Fruit fly (Drosophila melanogaster) whole organism, embryonic: ENCODE data around the gene Aef1.

Experiments
- C15 ChIP-seq: fragments of 200-800 bp; sonication (Bioruptor generic); IDR thresholded peaks from 3 replicates; pipeline ENCODE4 v1.3.6; 2022; ENCODE audit warnings: missing biosample characterization, missing genetic modification characterization
- CG1024 ChIP-seq: fragments of 200-800 bp; sonication (Bioruptor generic); IDR thresholded peaks from 2 replicates; pipeline ENCODE4 v1.3.6; 2022; ENCODE audit warnings: missing biosample characterization, missing genetic modification characterization
- CG11247 ChIP-seq: fragments of 200-800 bp; sonication (Bioruptor generic); IDR thresholded peaks from 2 replicates; pipeline ENCODE4 v1.3.6; 2022; ENCODE audit warnings: missing biosample characterization, missing genetic modification characterization
- CG12104 ChIP-seq: fragments of 200-800 bp; sonication (Bioruptor generic); optimal IDR thresholded peaks from 3 replicates; lab custom pipeline; 2016; ENCODE audit warnings: missing biosample characterization, missing genetic modification characterization
- CG13287 ChIP-seq: fragments of 200-800 bp; sonication (Bioruptor generic); IDR thresholded peaks from 2 replicates; pipeline ENCODE4 v1.3.6; 2022; ENCODE audit warnings: missing biosample characterization, missing genetic modification characterization; ENCODE audit not compliant: partially characterized antibody
- CG13894 ChIP-seq: fragments of 200-800 bp; sonication (Bioruptor generic); optimal IDR thresholded peaks from 3 replicates; lab custom pipeline; 2018; ENCODE audit warnings: missing biosample characterization, mild to moderate bottlenecking, missing genetic modification characterization, moderate library complexity
- CG15073 ChIP-seq: fragments of 200-800 bp; sonication (Bioruptor generic); optimal IDR thresholded peaks from 2 replicates; lab custom pipeline; 2016; ENCODE audit warnings: missing biosample characterization, missing genetic modification characterization
- CG17186 ChIP-seq: fragments of 200-800 bp; sonication (Bioruptor generic); optimal IDR thresholded peaks from 3 replicates; lab custom pipeline; 2017; ENCODE audit warnings: missing biosample characterization, missing genetic modification reagents, missing genetic modification characterization
- CG1792 ChIP-seq: fragments of 200-800 bp; sonication (Bioruptor generic); optimal IDR thresholded peaks from 2 replicates; lab custom pipeline; 2016; ENCODE audit warnings: missing biosample characterization, missing genetic modification characterization
- CG18011 ChIP-seq: fragments of 200-800 bp; sonication (Bioruptor generic); optimal IDR thresholded peaks from 2 replicates; lab custom pipeline; 2017; ENCODE audit warnings: missing biosample characterization, missing genetic modification characterization, mild to moderate bottlenecking, moderate library complexity, missing genotype
- CG34224 ChIP-seq: fragments of 200-800 bp; sonication (Bioruptor generic); IDR thresholded peaks from 3 replicates; pipeline ENCODE4 v1.3.6; 2022; ENCODE audit warnings: missing biosample characterization, missing genetic modification characterization; ENCODE audit not compliant: partially characterized antibody
- CG34376 ChIP-seq: fragments of 200-800 bp; sonication (Bioruptor generic); optimal IDR thresholded peaks from 2 replicates; lab custom pipeline; 2018; ENCODE audit warnings: missing biosample characterization, mild to moderate bottlenecking, missing genetic modification characterization
- CG3726 ChIP-seq: fragments of 200-800 bp; sonication (Bioruptor generic); IDR thresholded peaks from 3 replicates; pipeline ENCODE4, ENCODE4 v1.3.6; 2022; ENCODE audit warnings: missing biosample characterization, missing genetic modification characterization
- CG4328 ChIP-seq: fragments of 200-800 bp; sonication (Bioruptor generic); optimal IDR thresholded peaks from 3 replicates; lab custom pipeline; 2017; ENCODE audit warnings: missing biosample characterization, missing genetic modification reagents, missing genetic modification characterization
- CG43689 ChIP-seq: fragments of 200-800 bp; sonication (Bioruptor generic); IDR thresholded peaks from 2 replicates; pipeline ENCODE4 v1.3.6; 2022; ENCODE audit warnings: missing biosample characterization, missing genetic modification characterization
- CG7372 ChIP-seq: fragments of 200-800 bp; sonication (Bioruptor generic); IDR thresholded peaks from 2 replicates; pipeline ENCODE4 v1.3.6; 2022; ENCODE audit warnings: missing biosample characterization, missing genetic modification characterization
- CG8089 ChIP-seq: fragments of 200-800 bp; sonication (Bioruptor generic); optimal IDR thresholded peaks from 3 replicates; lab custom pipeline; 2016; ENCODE audit warnings: missing biosample characterization, missing genetic modification characterization
- CG8924 ChIP-seq: fragments of 200-800 bp; optimal IDR thresholded peaks from 3 replicates; lab custom pipeline; 2019; ENCODE audit warnings: missing biosample characterization, mild to moderate bottlenecking, missing genetic modification characterization, moderate library complexity
- CG9817 ChIP-seq: fragments of 200-800 bp; sonication (Bioruptor generic); optimal IDR thresholded peaks from 2 replicates; lab custom pipeline; 2018; ENCODE audit warnings: missing biosample characterization, mild to moderate bottlenecking, missing genetic modification characterization, moderate library complexity
- Camta ChIP-seq: fragments of 200-800 bp; sonication (Bioruptor generic); optimal IDR thresholded peaks from 2 replicates; lab custom pipeline; 2016; ENCODE audit warnings: missing biosample characterization, missing genetic modification characterization
- Dip3 ChIP-seq: fragments of 200-800 bp; sonication (Bioruptor generic); optimal IDR thresholded peaks from 3 replicates; lab custom pipeline; 2016; ENCODE audit warnings: missing biosample characterization, missing genetic modification characterization
- ERR ChIP-seq: fragments of 200-800 bp; sonication (Bioruptor generic); optimal IDR thresholded peaks from 2 replicates; lab custom pipeline; 2016; ENCODE audit warnings: missing biosample characterization, missing genetic modification characterization
- Mes4 ChIP-seq: fragments of 200-800 bp; sonication (Bioruptor generic); optimal IDR thresholded peaks from 2 replicates; lab custom pipeline; 2016; ENCODE audit warnings: missing biosample characterization, missing genetic modification characterization
- Mrtf ChIP-seq: fragments of 200-800 bp; sonication (Bioruptor generic); IDR thresholded peaks from 3 replicates; pipeline ENCODE4 v1.3.6; 2022; ENCODE audit warnings: missing biosample characterization, missing genetic modification characterization
- NC2α ChIP-seq: fragments of 200-800 bp; sonication (Bioruptor generic); optimal IDR thresholded peaks from 2 replicates; lab custom pipeline; 2016; ENCODE audit warnings: missing biosample characterization, missing genetic modification characterization
- Nf-YC ChIP-seq: fragments of 200-800 bp; optimal IDR thresholded peaks from 3 replicates; lab custom pipeline; 2019; ENCODE audit warnings: missing biosample characterization, mild to moderate bottlenecking, missing genetic modification characterization, moderate library complexity
- Trl ChIP-seq, 3 experiments: fragments of >200 bp in 2 of 3; fragments of 200-800 bp in 1 of 3; sonication (Bioruptor generic) in 1 of 3; optimal IDR thresholded peaks; 2 replicates in 1 of 3; 3 replicates in 2 of 3; lab custom pipeline; 2016 to 2017; ENCODE audit warnings: missing biosample characterization in 1 of 3, missing genetic modification characterization in 1 of 3
- btn ChIP-seq: fragments of 200-800 bp; sonication (Bioruptor generic); optimal IDR thresholded peaks from 2 replicates; lab custom pipeline; 2016; ENCODE audit warnings: missing biosample characterization, missing genetic modification characterization
- cas ChIP-seq: fragments of 200-800 bp; sonication (Bioruptor generic); IDR thresholded peaks from 2 replicates; pipeline ENCODE4 v1.3.6; 2022; ENCODE audit warnings: missing biosample characterization, missing genetic modification characterization
- ci ChIP-seq: fragments of 200-800 bp; sonication (Bioruptor generic); IDR thresholded peaks from 3 replicates; pipeline ENCODE4 v1.3.6; 2022; ENCODE audit warnings: missing biosample characterization, missing genetic modification characterization
- corto ChIP-seq: fragments of 200-800 bp; sonication (Bioruptor generic); optimal IDR thresholded peaks from 2 replicates; lab custom pipeline; 2016; ENCODE audit warnings: missing biosample characterization, mild to moderate bottlenecking, missing genetic modification characterization, moderate library complexity
- crol ChIP-seq: fragments of 200-800 bp; sonication (Bioruptor generic); IDR thresholded peaks from 2 replicates; pipeline ENCODE4 v1.3.6; 2022; ENCODE audit warnings: missing biosample characterization, missing genetic modification characterization
- gcm ChIP-seq: fragments of 200-800 bp; sonication (Bioruptor generic); optimal IDR thresholded peaks from 2 replicates; lab custom pipeline; 2019; ENCODE audit warnings: missing biosample characterization, mild to moderate bottlenecking, missing genetic modification characterization, moderate library complexity
- h ChIP-seq: fragments of >200 bp; optimal IDR thresholded peaks from 2 replicates; lab custom pipeline; 2017
- jing ChIP-seq: fragments of 200-800 bp; sonication (Bioruptor generic); optimal IDR thresholded peaks from 2 replicates; lab custom pipeline; 2018; ENCODE audit warnings: missing biosample characterization, mild to moderate bottlenecking, missing genetic modification characterization
- klu ChIP-seq: fragments of 200-800 bp; sonication (Bioruptor generic); IDR thresholded peaks from 2 replicates; pipeline ENCODE4 v1.3.6; 2022; ENCODE audit warnings: missing biosample characterization, missing genetic modification characterization
- lab ChIP-seq: fragments of 200-800 bp; sonication (Bioruptor generic); optimal IDR thresholded peaks from 3 replicates; lab custom pipeline; 2017; ENCODE audit warnings: missing biosample characterization, missing genetic modification characterization, mild to moderate bottlenecking, moderate library complexity, missing genetic modification reagents
- lola ChIP-seq, 3 experiments: fragments of >200 bp in 2 of 3; fragments of 200-800 bp in 1 of 3; sonication (Bioruptor generic) in 1 of 3; optimal IDR thresholded peaks; 2 replicates each; lab custom pipeline; 2017 to 2019; ENCODE audit warnings: missing biosample characterization in 3 of 3, missing genetic modification characterization in 3 of 3, mild to moderate bottlenecking in 1 of 3, moderate library complexity in 1 of 3
- lov ChIP-seq, 2 experiments: fragments of 200-800 bp in 1 of 2; fragments of >200 bp in 1 of 2; sonication (Bioruptor generic) in 1 of 2; IDR thresholded peaks in 1 of 2; optimal IDR thresholded peaks in 1 of 2; 2 replicates in 1 of 2; 3 replicates in 1 of 2; pipeline versions ENCODE4 v1.3.6 to Lab custom; 2017 to 2022; ENCODE audit warnings: missing biosample characterization in 1 of 2, missing genetic modification characterization in 1 of 2
- luna ChIP-seq: fragments of 200-800 bp; sonication (Bioruptor generic); optimal IDR thresholded peaks from 2 replicates; lab custom pipeline; 2016; ENCODE audit warnings: missing biosample characterization, missing genetic modification characterization
- odd ChIP-seq: fragments of 200-800 bp; sonication (Bioruptor generic); optimal IDR thresholded peaks from 2 replicates; lab custom pipeline; 2017; ENCODE audit warnings: missing biosample characterization, mild to moderate bottlenecking, missing genetic modification characterization
- onecut ChIP-seq: fragments of 200-800 bp; sonication (Bioruptor generic); IDR thresholded peaks from 2 replicates; pipeline ENCODE4 v1.3.6; 2022; ENCODE audit warnings: missing biosample characterization, missing genetic modification characterization
- ro ChIP-seq: fragments of 200-800 bp; sonication (Bioruptor generic); IDR thresholded peaks from 2 replicates; pipeline ENCODE4 v1.3.6; 2022; ENCODE audit warnings: missing biosample characterization, missing genetic modification characterization
- sens ChIP-seq: fragments of 200-800 bp; sonication (Bioruptor generic); peaks from one replicate; lab custom pipeline; 2016; ENCODE audit warnings: missing biosample characterization, missing genetic modification characterization
- tin ChIP-seq: fragments of 200-800 bp; sonication (Bioruptor generic); optimal IDR thresholded peaks from 3 replicates; lab custom pipeline; 2016; ENCODE audit warnings: missing biosample characterization, missing genetic modification characterization
- tio ChIP-seq: fragments of 200-800 bp; sonication (Bioruptor generic); optimal IDR thresholded peaks from 2 replicates; lab custom pipeline; 2017; ENCODE audit warnings: missing biosample characterization, missing genetic modification characterization, inconsistent platforms
- toy ChIP-seq: fragments of 200-800 bp; sonication (Bioruptor generic); IDR thresholded peaks from 2 replicates; pipeline ENCODE4 v1.3.6; 2022; ENCODE audit warnings: missing biosample characterization, missing genetic modification characterization
- tup ChIP-seq: fragments of 200-800 bp; sonication (Bioruptor generic); optimal IDR thresholded peaks from 2 replicates; lab custom pipeline; 2016; ENCODE audit warnings: missing biosample characterization, mild to moderate bottlenecking, missing genetic modification characterization, moderate library complexity
- unpg ChIP-seq: fragments of 200-800 bp; sonication (Bioruptor generic); optimal IDR thresholded peaks from 3 replicates; lab custom pipeline; 2018; ENCODE audit warnings: missing biosample characterization, mild to moderate bottlenecking, missing genetic modification characterization, moderate library complexity
- z ChIP-seq: fragments of 200-800 bp; sonication (Bioruptor generic); IDR thresholded peaks from 3 replicates; pipeline ENCODE4 v1.3.6; 2022; ENCODE audit warnings: missing biosample characterization, missing genetic modification characterization

Aef1 gene

dm6 chr3L:21433098-21433497 lies at the start of gene Aef1, which contains the start of gene barc (continued):
- TF ChIP-seq Mes4 = peak; percentile 49
- peak; percentile 83 for TF ChIP-seq CG8924 (tag; lab: Kevin White, UChicago)
- peak; percentile 63 for TF ChIP-seq CG1792
- peak; percentile 82 for TF ChIP-seq lab (GFP tag; lab: Kevin White, UChicago)
- peak; percentile 61 for TF ChIP-seq corto (GFP tag; lab: Kevin White, UChicago)
- TF ChIP-seq Mrtf (GFP tag; lab: Robert Waterston, UW) = peak; percentile 81
- TF ChIP-seq tup (GFP tag; lab: Kevin White, UChicago) = peak; percentile 62
- TF ChIP-seq CG18011 (GFP tag; lab: Kevin White, UChicago) = peak; percentile 34
- peak; percentile 82 for TF ChIP-seq Camta (GFP tag; lab: Kevin White, UChicago)
- peak; percentile 59 for TF ChIP-seq CG15073
- peak; percentile 65; the same call in 1 of the 2 replicates for TF ChIP-seq cas (GFP tag; lab: Robert Waterston, UW)
- TF ChIP-seq lola (GFP tag; optimal IDR thresholded peaks at IDR 0.05; lab: Kevin White, UChicago) = peak in 1 of 3 experiments; percentile 89
- TF ChIP-seq CG13287 (GFP tag; lab: Robert Waterston, UW) = peak; percentile 83
- TF ChIP-seq CG3726 (GFP tag; lab: Robert Waterston, UW) = peak; percentile 69; the same call in 2 of the 3 replicates
- peak; percentile 83 for TF ChIP-seq CG8089
- TF ChIP-seq odd (GFP tag; lab: Kevin White, UChicago) = peak; percentile 52
- TF ChIP-seq CG17186 (GFP tag; lab: Kevin White, UChicago) = peak; percentile 58
- peak; percentile 92 for TF ChIP-seq tin (GFP tag; lab: Kevin White, UChicago)
- peak; percentile 72 for TF ChIP-seq CG4328 (GFP tag; lab: Kevin White, UChicago)
- peak; percentile 51; the same call in 1 of the 2 replicates for TF ChIP-seq CG43689 (GFP tag; lab: Robert Waterston, UW)
- no peak; the same call in 1 of the 2 replicates for TF ChIP-seq crol (GFP tag; lab: Robert Waterston, UW)
- TF ChIP-seq C15 (GFP tag; lab: Robert Waterston, UW) = peak; percentile 69; the same call in 1 of the 3 replicates
- no peak for TF ChIP-seq toy (GFP tag; lab: Robert Waterston, UW)
- no peak for TF ChIP-seq gcm (GFP tag; lab: Kevin White, UChicago)
- TF ChIP-seq Trl (optimal IDR thresholded peaks at IDR 0.05; lab: Kevin White, UChicago) = no peak
- peak; percentile 78 for TF ChIP-seq Trl (GFP tag; optimal IDR thresholded peaks at IDR 0.05; lab: Kevin White, UChicago)
- no peak for TF ChIP-seq h (lab: Kevin White, UChicago)
- peak; percentile 97 for TF ChIP-seq sens
- peak; percentile 40 for TF ChIP-seq jing (GFP tag; lab: Kevin White, UChicago)
- TF ChIP-seq unpg (GFP tag; lab: Kevin White, UChicago) = peak; percentile 85
- peak; percentile 87 for TF ChIP-seq klu (GFP tag; lab: Robert Waterston, UW)
- peak; percentile 55 for TF ChIP-seq luna (GFP tag; lab: Kevin White, UChicago)
- TF ChIP-seq NC2α (GFP tag; lab: Kevin White, UChicago) = peak; percentile 53
- no peak for TF ChIP-seq btn (GFP tag; lab: Kevin White, UChicago)
- peak; percentile 80 for TF ChIP-seq ro (GFP tag; lab: Robert Waterston, UW)
- TF ChIP-seq CG34376 = peak; percentile 64
- TF ChIP-seq ci (GFP tag; lab: Robert Waterston, UW) = peak; percentile 68; the same call in 2 of the 3 replicates
- peak; percentile 79 for TF ChIP-seq CG12104 (GFP tag; lab: Kevin White, UChicago)
- TF ChIP-seq CG34224 (GFP tag; lab: Robert Waterston, UW) = peak; percentile 77
- TF ChIP-seq tio (GFP tag; lab: Kevin White, UChicago) = peak; percentile 81
- no peak for TF ChIP-seq z (GFP tag; lab: Robert Waterston, UW)
- peak; percentile 67 for TF ChIP-seq ERR (GFP tag; lab: Kevin White, UChicago)
- peak; percentile 88 for TF ChIP-seq Dip3 (GFP tag; lab: Kevin White, UChicago)
- peak; percentile 77 for TF ChIP-seq CG11247
- TF ChIP-seq CG9817 (tag; lab: Kevin White, UChicago) = peak; percentile 94
- peak; percentile 81 for TF ChIP-seq CG13894 (tag; lab: Kevin White, UChicago)
- TF ChIP-seq Nf-YC (tag; lab: Kevin White, UChicago) = peak; percentile 72
- TF ChIP-seq CG1024 = no peak
- TF ChIP-seq lov (optimal IDR thresholded peaks at IDR 0.05; lab: Kevin White, UChicago) = no peak
- no peak for TF ChIP-seq lov (GFP tag; IDR thresholded peaks at IDR 0.05; lab: Robert Waterston, UW)
- TF ChIP-seq CG7372 (GFP tag; lab: Robert Waterston, UW) = peak; percentile 92
- TF ChIP-seq onecut (GFP tag; lab: Robert Waterston, UW) = peak; percentile 59
